Worm (Caenorhabditis elegans) whole organism, L3 larva: ENCODE measurements around the gene F26A1.19.

Experiments used
- R02D3.7 ChIP-seq: fragments of 150-350 bp; optimal IDR thresholded peaks from 2 replicates; lab custom pipeline; 2014; ENCODE audit warnings: missing biosample characterization, missing genetic modification characterization
- aly-2 ChIP-seq: fragments of 150-350 bp; optimal IDR thresholded peaks from 2 replicates; lab custom pipeline; 2014; ENCODE audit warnings: missing biosample characterization, missing genetic modification characterization
- ceh-16 ChIP-seq: sonication (generic microtip); optimal IDR thresholded peaks from 2 replicates; lab custom pipeline; 2017; ENCODE audit warnings: missing biosample characterization, missing genetic modification characterization
- ceh-28 ChIP-seq: fragments of 150-350 bp; optimal IDR thresholded peaks from 2 replicates; lab custom pipeline; 2014; ENCODE audit warnings: missing biosample characterization, missing genetic modification reagents, missing genetic modification characterization
- ceh-82 ChIP-seq: fragments of 150-350 bp; optimal IDR thresholded peaks from 2 replicates; lab custom pipeline; 2014; ENCODE audit warnings: missing biosample characterization, missing genetic modification characterization
- ceh-9 ChIP-seq: sonication (generic microtip); optimal IDR thresholded peaks from 2 replicates; lab custom pipeline; 2018; ENCODE audit warnings: missing biosample characterization, missing genetic modification characterization
- daf-12 ChIP-seq: fragments of 150-350 bp; optimal IDR thresholded peaks from 2 replicates; lab custom pipeline; 2014; ENCODE audit warnings: missing biosample characterization, missing genetic modification reagents, missing genetic modification characterization
- egl-27 ChIP-seq: sonication (generic microtip); optimal IDR thresholded peaks from 4 replicates; lab custom pipeline; 2017; ENCODE audit warnings: missing biosample characterization, missing genetic modification reagents, missing genetic modification characterization
- elt-1 ChIP-seq: fragments of 150-350 bp; optimal IDR thresholded peaks from 2 replicates; lab custom pipeline; 2014; ENCODE audit warnings: missing biosample characterization, missing genetic modification characterization
- elt-2 ChIP-seq: sonication (generic microtip); optimal IDR thresholded peaks from 2 replicates; lab custom pipeline; 2016; ENCODE audit warnings: missing genetic modification reagents, mild to moderate bottlenecking, missing genetic modification characterization, missing compliant biosample characterization
- elt-3 ChIP-seq, 3 experiments: fragments of 150-350 bp in 1 of 3; sonication (generic microtip) in 2 of 3; optimal IDR thresholded peaks; 2 replicates in 2 of 3; 4 replicates in 1 of 3; lab custom pipeline; 2014 to 2017; ENCODE audit warnings: missing biosample characterization in 3 of 3, missing genetic modification characterization in 3 of 3
- eor-1 ChIP-seq, 2 experiments: fragments of 150-350 bp; optimal IDR thresholded peaks; 2 replicates each; lab custom pipeline; 2014 to 2018; ENCODE audit warnings: missing biosample characterization in 2 of 2, missing genetic modification characterization in 2 of 2
- fkh-2 ChIP-seq: fragments of 150-350 bp; optimal IDR thresholded peaks from 2 replicates; lab custom pipeline; 2014; ENCODE audit warnings: missing biosample characterization, missing genetic modification reagents, missing genetic modification characterization
- fos-1 ChIP-seq: fragments of 150-350 bp; optimal IDR thresholded peaks from 2 replicates; lab custom pipeline; 2014; ENCODE audit warnings: missing biosample characterization, missing genetic modification characterization
- hmg-11 ChIP-seq: sonication (generic microtip); optimal IDR thresholded peaks from 2 replicates; lab custom pipeline; 2016; ENCODE audit warnings: missing genetic modification characterization, missing compliant biosample characterization
- jun-1 ChIP-seq: fragments of 150-350 bp; optimal IDR thresholded peaks from 2 replicates; lab custom pipeline; 2014; ENCODE audit warnings: missing biosample characterization, missing genetic modification reagents, missing genetic modification characterization
- lin-15B ChIP-seq: fragments of 150-350 bp; optimal IDR thresholded peaks from 2 replicates; lab custom pipeline; 2014; ENCODE audit warnings: missing biosample characterization, missing genetic modification characterization
- lsy-12 ChIP-seq: sonication (generic microtip); optimal IDR thresholded peaks from 2 replicates; lab custom pipeline; 2016; ENCODE audit warnings: mild to moderate bottlenecking, missing genetic modification characterization, missing compliant biosample characterization
- mdl-1 ChIP-seq: fragments of 150-350 bp; optimal IDR thresholded peaks from 2 replicates; lab custom pipeline; 2014; ENCODE audit warnings: missing biosample characterization, missing genetic modification characterization
- mml-1 ChIP-seq: fragments of 150-350 bp; sonication (generic microtip); optimal IDR thresholded peaks from 3 replicates; lab custom pipeline; 2014; ENCODE audit warnings: missing biosample characterization, missing genetic modification characterization
- nhr-11 ChIP-seq: fragments of 150-350 bp; optimal IDR thresholded peaks from 2 replicates; lab custom pipeline; 2014; ENCODE audit warnings: missing biosample characterization, missing genetic modification characterization
- nhr-12 ChIP-seq: fragments of 150-350 bp; optimal IDR thresholded peaks from 2 replicates; lab custom pipeline; 2014; ENCODE audit warnings: missing biosample characterization, missing genetic modification characterization
- nhr-23 ChIP-seq: fragments of 150-350 bp; optimal IDR thresholded peaks from 2 replicates; lab custom pipeline; 2014; ENCODE audit warnings: missing biosample characterization, missing genetic modification reagents, missing genetic modification characterization
- nhr-25 ChIP-seq: sonication (generic microtip); optimal IDR thresholded peaks from 2 replicates; lab custom pipeline; 2017; ENCODE audit warnings: missing biosample characterization, missing genetic modification characterization
- nhr-28 ChIP-seq: fragments of 150-350 bp; optimal IDR thresholded peaks from 2 replicates; lab custom pipeline; 2014; ENCODE audit warnings: missing biosample characterization, missing genetic modification characterization
- nhr-43 ChIP-seq: sonication (generic microtip); optimal IDR thresholded peaks from 2 replicates; lab custom pipeline; 2016; ENCODE audit warnings: mild to moderate bottlenecking, missing genetic modification characterization, missing compliant biosample characterization; ENCODE audit not compliant: poor library complexity, severe bottlenecking
- nhr-67 ChIP-seq: fragments of 150-350 bp; optimal IDR thresholded peaks from 2 replicates; lab custom pipeline; 2014; ENCODE audit warnings: missing biosample characterization, missing genetic modification characterization
- nhr-77 ChIP-seq: fragments of 150-350 bp; optimal IDR thresholded peaks from 2 replicates; lab custom pipeline; 2014; ENCODE audit warnings: missing biosample characterization, missing genetic modification characterization
- pqm-1 ChIP-seq: fragments of 150-350 bp; optimal IDR thresholded peaks from 2 replicates; lab custom pipeline; 2017; ENCODE audit warnings: missing biosample characterization, missing genetic modification characterization, inconsistent platforms
- skn-1 ChIP-seq: fragments of 150-350 bp; optimal IDR thresholded peaks from 2 replicates; lab custom pipeline; 2014; ENCODE audit warnings: missing biosample characterization, missing genetic modification characterization
- snpc-4 ChIP-seq: fragments of 150-350 bp; optimal IDR thresholded peaks from 2 replicates; lab custom pipeline; 2014; ENCODE audit warnings: missing biosample characterization, missing genetic modification characterization
- tbx-2 ChIP-seq: sonication (generic microtip); optimal IDR thresholded peaks from 2 replicates; lab custom pipeline; 2016; ENCODE audit warnings: mild to moderate bottlenecking, missing genetic modification characterization, missing compliant biosample characterization
- unc-39 ChIP-seq: sonication (generic microtip); optimal IDR thresholded peaks from 4 replicates; lab custom pipeline; 2017; ENCODE audit warnings: missing biosample characterization, missing genetic modification characterization
- unc-62 ChIP-seq: fragments of 150-350 bp; sonication (generic microtip); optimal IDR thresholded peaks from 4 replicates; lab custom pipeline; 2014; ENCODE audit warnings: missing biosample characterization, missing genetic modification reagents, missing genetic modification characterization
- zag-1 ChIP-seq: fragments of 150-350 bp; optimal IDR thresholded peaks from 2 replicates; lab custom pipeline; 2014; ENCODE audit warnings: missing biosample characterization, missing genetic modification characterization

F26A1.19 gene

ce11 chrIII:4866762-4867161 lies 29.2 kb downstream of the F26A1.19 start, which contains the start of gene C35D10.17:
C35D10.17 (plus strand) TSS chrIII:4867062.
- TF ChIP-seq aly-2 (tag; lab: Kevin White, UChicago) (no peak), nhr-28 (tag; lab: Kevin White, UChicago) (no peak), snpc-4 (tag; lab: Kevin White, UChicago) (no peak), nhr-77 (tag; lab: Kevin White, UChicago) (no peak), ceh-9 (tag; lab: Kevin White, UChicago) (no peak), elt-2 (tag; lab: Kevin White, UChicago) (no peak), nhr-67 (tag; lab: Kevin White, UChicago) (no peak), mdl-1 (no peak), tbx-2 (no peak), fos-1 (tag; lab: Kevin White, UChicago) (no peak)
- TF ChIP-seq, all 47 proteins: peak for 0

DNA sequence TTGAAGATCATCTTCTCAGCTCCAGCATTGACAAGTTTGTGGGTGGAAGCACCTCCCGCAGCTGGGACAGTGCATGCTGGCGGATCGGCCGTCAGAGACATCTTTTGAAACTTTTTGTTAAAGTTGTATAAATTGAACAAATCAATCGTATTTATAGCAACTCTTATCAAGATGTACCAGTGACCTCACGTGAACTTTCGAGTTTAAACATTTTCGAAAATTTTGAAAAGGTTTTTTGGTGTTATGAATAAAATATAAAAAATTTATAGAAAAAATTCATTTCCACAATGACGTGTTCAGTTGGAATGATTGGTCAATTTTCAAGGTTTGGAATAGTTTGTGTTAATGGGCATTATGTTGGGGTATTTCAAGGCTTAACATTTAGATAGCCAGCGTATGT lies 31.1 kb downstream of the F26A1.19 start, which contains the start of the genes msd-4 and C35D10.3:
Gene msd-4, minus strand, starts transcription at position 101 of the 400 bp plus-strand sequence.
Gene C35D10.3, plus strand, starts transcription at position 279 of the 400 bp plus-strand sequence.
- TF ChIP-seq ceh-9 (tag; lab: Kevin White, UChicago) (no peak), unc-62 (no peak), ceh-16 (tag; lab: Kevin White, UChicago) (no peak), mml-1 (tag; lab: Kevin White, UChicago) (no peak), zag-1 (tag; lab: Kevin White, UChicago) (no peak), nhr-12 (tag; lab: Kevin White, UChicago) (no peak), daf-12 (tag; lab: Kevin White, UChicago) (no peak), nhr-43 (tag; lab: Kevin White, UChicago) (no peak), eor-1 (tag; optimal IDR thresholded peaks at IDR 0.05; lab: Kevin White, UChicago) (no peak), egl-27 (tag; lab: Kevin White, UChicago) (no peak), nhr-23 (tag; lab: Kevin White, UChicago) (no peak), lsy-12 (tag; lab: Kevin White, UChicago) (no peak), hmg-11 (tag; lab: Kevin White, UChicago) (no peak), nhr-25 (tag; lab: Kevin White, UChicago) (no peak), elt-1 (tag; lab: Kevin White, UChicago) (no peak), ceh-28 (tag; lab: Kevin White, UChicago) (no peak), elt-2 (tag; lab: Kevin White, UChicago) (no peak), nhr-28 (tag; lab: Kevin White, UChicago) (no peak), fkh-2 (tag; lab: Kevin White, UChicago) (no peak), R02D3.7 (tag; lab: Kevin White, UChicago) (no peak)

- TF ChIP-seq skn-1 (tag; lab: Kevin White, UChicago) (no peak), elt-3 (tag; optimal IDR thresholded peaks at IDR 0.05; lab: Kevin White, UChicago) (no peak), elt-1 (tag; lab: Kevin White, UChicago) (no peak), fkh-2 (tag; lab: Kevin White, UChicago) (no peak), nhr-25 (tag; lab: Kevin White, UChicago) (no peak), tbx-2 (no peak), egl-27 (tag; lab: Kevin White, UChicago) (no peak), nhr-11 (tag; lab: Kevin White, UChicago) (no peak), fos-1 (tag; lab: Kevin White, UChicago) (no peak), snpc-4 (tag; lab: Kevin White, UChicago) (no peak), nhr-12 (tag; lab: Kevin White, UChicago) (no peak), lsy-12 (tag; lab: Kevin White, UChicago) (no peak), mdl-1 (no peak), nhr-43 (tag; lab: Kevin White, UChicago) (no peak), pqm-1 (tag; lab: Kevin White, UChicago) (no peak), lin-15B (tag; lab: Kevin White, UChicago) (no peak), jun-1 (tag; lab: Kevin White, UChicago) (no peak), unc-39 (tag; lab: Kevin White, UChicago) (no peak), unc-62 (no peak), ceh-9 (tag; lab: Kevin White, UChicago) (no peak)
Observed at ce11 chrIII:4870478-4870877, 32.9 kb downstream of the F26A1.19 start, which contains the start of gene gipc-1. gipc-1 (plus strand) TSS chrIII:4870778.

ce11 chrIII:4873395-4873794 lies 35.9 kb downstream of the F26A1.19 start:
- TF ChIP-seq ceh-82 (tag; lab: Kevin White, UChicago) (no peak), nhr-11 (tag; lab: Kevin White, UChicago) (no peak), snpc-4 (tag; lab: Kevin White, UChicago) (no peak), mml-1 (tag; lab: Kevin White, UChicago) (no peak), tbx-2 (no peak), ceh-28 (tag; lab: Kevin White, UChicago) (no peak)
